Worm (Caenorhabditis elegans): ENCODE results near the gene Y32H12A.6.

Y32H12A.6 gene

DNA sequence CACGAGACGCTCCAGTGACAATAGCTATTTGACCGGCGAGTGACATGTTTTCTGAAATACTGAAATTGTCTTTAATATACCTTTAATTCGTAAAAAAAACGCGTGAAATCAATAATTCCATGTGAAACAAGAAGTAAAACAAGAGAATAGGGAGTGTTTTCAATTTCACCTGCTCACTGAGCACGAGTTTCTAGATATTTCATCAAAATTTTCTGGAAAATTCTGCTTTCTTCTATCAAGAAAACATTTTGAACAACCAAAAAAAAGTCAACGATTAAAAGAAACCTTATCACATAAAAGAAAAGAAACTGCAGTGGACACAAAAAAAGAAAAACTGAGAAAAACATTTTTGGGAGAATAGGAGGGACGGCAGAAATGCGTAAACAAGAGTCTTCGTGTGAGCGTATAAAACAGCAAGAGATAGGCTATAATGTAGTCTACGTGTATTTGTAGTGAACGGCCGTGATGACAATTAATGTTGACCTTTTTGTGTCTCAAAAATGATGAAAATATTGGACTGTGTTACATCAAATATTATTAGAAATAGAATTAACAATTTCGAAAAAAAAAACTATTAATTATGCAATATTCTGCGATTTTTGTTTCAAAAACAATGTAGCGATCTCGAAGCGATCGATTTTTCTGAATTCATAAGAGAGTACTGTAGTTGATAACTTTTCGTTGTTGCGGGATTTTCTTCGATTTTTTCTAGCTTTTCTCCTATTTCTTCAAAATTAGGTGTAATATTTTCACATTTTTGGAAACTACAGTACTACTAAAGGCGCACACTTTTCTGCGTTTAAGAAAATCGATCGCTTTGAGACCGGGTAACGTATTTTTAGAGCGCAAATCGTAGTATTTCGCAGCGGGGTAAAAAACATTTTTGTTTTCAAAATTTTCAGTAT lies 13.7 kb downstream of the Y32H12A.6 start, which contains the start of gene dhs-9:
TSS of gene dhs-9 (minus strand) at position 51 of the 905 bp plus-strand sequence.
- TF ChIP-seq ref-2 (tag; optimal IDR thresholded peaks at IDR 0.05) (no peak), npax-4 (tag; optimal IDR thresholded peaks at IDR 0.05) (no peak), hlh-6 (tag; optimal IDR thresholded peaks at IDR 0.05) (no peak), ceh-45 (GFP tag; IDR thresholded peaks at IDR 0.05) (no peak), che-1 (tag; optimal IDR thresholded peaks at IDR 0.05) (no peak), ceh-30 (tag; optimal IDR thresholded peaks at IDR 0.05) (no peak), hlh-8 (tag; optimal IDR thresholded peaks at IDR 0.05) (no peak), ceh-2 (tag; optimal IDR thresholded peaks at IDR 0.05) (no peak), pag-3 (tag; optimal IDR thresholded peaks at IDR 0.05; ENCODE audit: borderline replicate concordance) (no peak), dmd-4 (tag; optimal IDR thresholded peaks at IDR 0.05; ENCODE audit: borderline replicate concordance) (no peak), ceh-24 (tag; optimal IDR thresholded peaks at IDR 0.05) (no peak), gmeb-2 (tag; optimal IDR thresholded peaks at IDR 0.05) (no peak)

DNA sequence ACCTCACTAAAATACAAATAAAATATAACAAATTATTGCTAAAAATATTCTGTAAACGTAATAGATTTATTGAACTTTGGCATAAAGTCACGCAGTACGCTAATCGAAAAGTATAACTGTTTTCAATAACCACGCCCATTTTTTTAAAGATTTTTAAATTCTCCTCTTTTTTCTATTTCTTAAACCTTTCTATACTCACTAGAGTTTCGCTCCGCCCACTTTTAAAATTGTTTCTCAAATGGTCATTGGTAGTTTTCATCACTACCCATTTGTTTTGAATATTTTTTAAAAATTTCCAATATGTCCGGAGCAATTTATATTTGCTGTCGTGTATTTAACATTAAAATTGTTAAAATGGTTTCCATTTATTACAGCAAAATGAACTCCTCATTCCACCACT lies 20.1 kb downstream of the Y32H12A.6 start, which contains the start of gene Y32H12A.1:
TSS of gene Y32H12A.1 (plus strand) at position 301 of the 400 bp plus-strand sequence.
- TF ChIP-seq mec-3 (tag; optimal IDR thresholded peaks at IDR 0.05; ENCODE audit: borderline replicate concordance) (no peak), madf-2 (tag; optimal IDR thresholded peaks at IDR 0.05) (no peak), nfya-1 (tag; optimal IDR thresholded peaks at IDR 0.05) (no peak), fkh-10 (GFP tag; optimal IDR thresholded peaks at IDR 0.05) (no peak), elt-2 (tag; optimal IDR thresholded peaks at IDR 0.05) (no peak), rnt-1 (tag; optimal IDR thresholded peaks at IDR 0.05) (no peak), unc-55 (GFP tag; optimal IDR thresholded peaks at IDR 0.05) (no peak), pax-1 (tag; optimal IDR thresholded peaks at IDR 0.05) (no peak), hlh-8 (tag; optimal IDR thresholded peaks at IDR 0.05) (no peak), ceh-6 (GFP tag; optimal IDR thresholded peaks at IDR 0.05) (no peak), ceh-22 (tag; optimal IDR thresholded peaks at IDR 0.05) (no peak), ref-2 (tag; optimal IDR thresholded peaks at IDR 0.05) (no peak), C08G9.2 (tag; optimal IDR thresholded peaks at IDR 0.05) (no peak), fax-1 (tag; optimal IDR thresholded peaks at IDR 0.05) (no peak), ahr-1 (tag; optimal IDR thresholded peaks at IDR 0.05) (no peak), ceh-31 (tag; optimal IDR thresholded peaks at IDR 0.05) (no peak), sdc-2 (tag; optimal IDR thresholded peaks at IDR 0.05) (no peak), tbx-7 (tag; optimal IDR thresholded peaks at IDR 0.05) (no peak)

DNA sequence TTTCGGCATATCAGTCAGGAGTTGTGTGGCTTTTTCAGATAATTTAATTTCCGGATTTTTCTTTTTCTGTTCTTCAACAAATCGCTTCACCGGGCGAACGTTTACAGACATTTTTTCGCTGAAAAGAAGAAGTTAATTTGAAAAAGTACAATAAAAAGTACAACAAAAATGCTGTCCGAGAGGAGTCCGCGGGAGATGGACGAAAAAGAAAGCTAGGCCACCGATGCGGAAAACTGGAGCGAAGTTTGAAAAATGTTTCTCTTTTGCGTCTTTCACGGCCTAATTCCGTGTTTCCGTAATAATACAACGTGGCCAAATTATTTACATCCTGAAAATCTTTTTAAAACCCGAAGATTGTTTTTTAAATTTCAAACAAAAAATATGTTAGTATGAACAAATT lies 32.7 kb downstream of the Y32H12A.6 start, which contains the start of gene thoc-5:
TSS of gene thoc-5 (minus strand) at position 152 of the 400 bp plus-strand sequence.
- TF ChIP-seq ceh-6 (GFP tag; optimal IDR thresholded peaks at IDR 0.05) (no peak), odd-2 (tag; optimal IDR thresholded peaks at IDR 0.05) (no peak), ceh-19 (GFP tag; optimal IDR thresholded peaks at IDR 0.05) (peak; percentile 4), mec-3 (tag; optimal IDR thresholded peaks at IDR 0.05; ENCODE audit: borderline replicate concordance) (peak; percentile 58), nfya-1 (tag; optimal IDR thresholded peaks at IDR 0.05) (no peak), hlh-15 (tag; optimal IDR thresholded peaks at IDR 0.05) (peak; percentile 34), unc-42 (tag; optimal IDR thresholded peaks at IDR 0.05) (peak; percentile 20), ama-1 (optimal IDR thresholded peaks at IDR 0.05) (no peak), C08G9.2 (tag; optimal IDR thresholded peaks at IDR 0.05) (peak; percentile 99), K09A11.1 (tag; optimal IDR thresholded peaks at IDR 0.05; ENCODE audit: insufficient read depth) (no peak), fax-1 (tag; optimal IDR thresholded peaks at IDR 0.05) (peak; percentile 70), ttx-3 (tag; optimal IDR thresholded peaks at IDR 0.05) (peak; percentile 10), ceh-45 (GFP tag; IDR thresholded peaks at IDR 0.05) (no peak), fkh-6 (tag; optimal IDR thresholded peaks at IDR 0.05) (no peak), pqm-1 (tag; optimal IDR thresholded peaks at IDR 0.05) (peak; percentile 24), elt-2 (tag; optimal IDR thresholded peaks at IDR 0.05) (peak; percentile 51), F13H6.1 (tag; optimal IDR thresholded peaks at IDR 0.05) (peak; percentile 86), Y22D7AL.16 (tag; optimal IDR thresholded peaks at IDR 0.05) (no peak), ceh-24 (tag; optimal IDR thresholded peaks at IDR 0.05) (no peak), syd-9 (tag; optimal IDR thresholded peaks at IDR 0.05) (no peak), ceh-18 (tag; optimal IDR thresholded peaks at IDR 0.05) (peak; percentile 10), fkh-10 (GFP tag; optimal IDR thresholded peaks at IDR 0.05) (no peak), npax-4 (tag; optimal IDR thresholded peaks at IDR 0.05) (no peak), ceh-14 (tag; optimal IDR thresholded peaks at IDR 0.05) (peak; percentile 31), sdc-2 (tag; optimal IDR thresholded peaks at IDR 0.05) (peak; percentile 53), dve-1 (tag; optimal IDR thresholded peaks at IDR 0.05) (no peak), ceh-34 (tag; optimal IDR thresholded peaks at IDR 0.05) (peak; percentile 40), elt-4 (tag; optimal IDR thresholded peaks at IDR 0.05) (no peak), K02D7.2 (tag; optimal IDR thresholded peaks at IDR 0.05) (no peak), ref-2 (tag; optimal IDR thresholded peaks at IDR 0.05) (peak; percentile 75), nhr-232 (tag; optimal IDR thresholded peaks at IDR 0.05) (no peak)

Data from whole organism, late embryonic.